Worm (Caenorhabditis elegans) whole organism, midembryonic: ENCODE results near the gene puf-12.

Experiments
- flt-1 ChIP-seq: fragments of 200-800 bp; sonication (Bioruptor generic); IDR thresholded peaks from 2 replicates; pipeline ENCODE4 v1.3.6; 2022; ENCODE audit warnings: missing genetic modification characterization, missing compliant biosample characterization
- klf-2 ChIP-seq: fragments of 200-800 bp; sonication (Bioruptor generic); conservative IDR thresholded peaks from 2 replicates; pipeline ENCODE4 v1.3.6; 2022; ENCODE audit warnings: missing genetic modification reagents, missing genetic modification characterization, missing compliant biosample characterization
- med-1 ChIP-seq: sonication (generic microtip); optimal IDR thresholded peaks from 2 replicates; lab custom pipeline; 2017; ENCODE audit warnings: missing genetic modification characterization, mild to moderate bottlenecking, missing compliant biosample characterization, antibody characterized with exemption, missing genetic modification reagents; ENCODE audit not compliant: insufficient read depth
- ref-1 ChIP-seq: fragments of 200-800 bp; sonication (Bioruptor generic); conservative IDR thresholded peaks from 2 replicates; pipeline ENCODE4 v1.3.6; 2022; ENCODE audit warnings: missing genetic modification reagents, missing genetic modification characterization, missing compliant biosample characterization
- ztf-23 ChIP-seq: fragments of 200-800 bp; sonication (Bioruptor generic); IDR thresholded peaks from 2 replicates; pipeline ENCODE4 v1.3.6; 2022; ENCODE audit warnings: missing genetic modification reagents, missing genetic modification characterization, missing compliant biosample characterization
- ztf-29 ChIP-seq: fragments of 200-800 bp; sonication (Bioruptor generic); IDR thresholded peaks from 2 replicates; pipeline ENCODE4 v1.3.6; 2022; ENCODE audit warnings: missing genetic modification reagents, missing genetic modification characterization, missing compliant biosample characterization

DNA sequence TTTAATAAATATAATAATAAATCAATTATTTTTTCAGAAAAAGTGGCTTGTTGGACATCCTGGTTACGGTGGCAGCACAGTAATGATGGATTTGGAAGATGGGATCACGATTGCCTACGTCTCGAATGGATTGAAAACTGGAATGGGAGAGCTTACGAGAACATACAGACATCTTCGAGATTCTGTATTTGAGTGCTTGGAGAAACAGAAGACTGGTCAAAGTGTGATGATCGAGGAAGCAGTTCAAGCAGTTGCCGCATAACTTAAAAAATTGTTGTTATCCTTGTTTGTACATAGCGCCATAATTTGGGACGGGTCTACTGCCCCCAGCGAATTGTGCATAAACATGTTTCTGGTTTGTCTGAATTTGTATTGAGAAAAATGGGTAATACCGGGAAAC lies 1.7 kb upstream of the puf-12 start:
- TF ChIP-seq klf-2 (no peak), ztf-29 (GFP tag; lab: Robert Waterston, UW) (no peak), flt-1 (GFP tag; lab: Robert Waterston, UW) (no peak), ztf-23 (GFP tag; lab: Robert Waterston, UW) (no peak), med-1 (GFP tag; lab: Kevin White, UChicago) (no peak), ref-1 (GFP tag; lab: Robert Waterston, UW) (no peak)
